Worm (Caenorhabditis elegans) whole organism, L2 larva: ENCODE measurements around the gene tag-164.

Experiments used
- C34F6.9 ChIP-seq: fragments of 150-350 bp; optimal IDR thresholded peaks from 2 replicates; lab custom pipeline; 2014; ENCODE audit warnings: missing biosample characterization, missing genetic modification characterization
- F13H6.1 ChIP-seq: sonication (generic microtip); optimal IDR thresholded peaks from 2 replicates; lab custom pipeline; 2016; ENCODE audit warnings: missing genetic modification characterization, missing compliant biosample characterization
- Y55F3AM.14 ChIP-seq: fragments of 200-800 bp; sonication (Bioruptor generic); optimal IDR thresholded peaks from 2 replicates; lab custom pipeline; 2018; ENCODE audit warnings: mild to moderate bottlenecking, missing genetic modification characterization, missing compliant biosample characterization
- alr-1 ChIP-seq: fragments of 150-350 bp; optimal IDR thresholded peaks from 2 replicates; lab custom pipeline; 2014; ENCODE audit warnings: missing biosample characterization, missing genetic modification characterization
- aly-2 ChIP-seq: fragments of 150-350 bp; optimal IDR thresholded peaks from 2 replicates; lab custom pipeline; 2014; ENCODE audit warnings: missing biosample characterization, missing genetic modification characterization
- blmp-1 ChIP-seq: sonication (generic microtip); optimal IDR thresholded peaks from 2 replicates; lab custom pipeline; 2017; ENCODE audit warnings: missing genetic modification characterization, mild to moderate bottlenecking, missing compliant biosample characterization, antibody characterized with exemption, moderate library complexity; ENCODE audit not compliant: insufficient read depth
- ceh-16 ChIP-seq: fragments of 150-350 bp; optimal IDR thresholded peaks from 2 replicates; lab custom pipeline; 2014; ENCODE audit warnings: missing biosample characterization, missing genetic modification characterization
- ceh-82 ChIP-seq: fragments of 150-350 bp; optimal IDR thresholded peaks from 2 replicates; lab custom pipeline; 2014; ENCODE audit warnings: missing biosample characterization, missing genetic modification characterization
- crh-2 ChIP-seq: sonication (generic microtip); optimal IDR thresholded peaks from 2 replicates; lab custom pipeline; 2017; ENCODE audit warnings: missing biosample characterization, missing genetic modification characterization
- dmd-4 ChIP-seq: sonication (generic microtip); optimal IDR thresholded peaks from 2 replicates; lab custom pipeline; 2017; ENCODE audit warnings: missing biosample characterization, missing genetic modification characterization
- egl-27 ChIP-seq: sonication (generic microtip); optimal IDR thresholded peaks from 3 replicates; lab custom pipeline; 2017; ENCODE audit warnings: missing biosample characterization, missing genetic modification reagents, missing genetic modification characterization
- elt-1 ChIP-seq: fragments of 150-350 bp; optimal IDR thresholded peaks from 2 replicates; lab custom pipeline; 2014; ENCODE audit warnings: missing biosample characterization, missing genetic modification characterization
- lin-11 ChIP-seq: fragments of 150-350 bp; sonication (generic microtip); optimal IDR thresholded peaks from 2 replicates; lab custom pipeline; 2014; ENCODE audit warnings: missing biosample characterization, missing genetic modification characterization, inconsistent platforms, mixed read lengths
- lin-13 ChIP-seq: fragments of 150-350 bp; optimal IDR thresholded peaks from 2 replicates; lab custom pipeline; 2014; ENCODE audit warnings: missing biosample characterization, missing genetic modification reagents, missing genetic modification characterization
- lin-39 ChIP-seq: fragments of 150-350 bp; optimal IDR thresholded peaks from 2 replicates; lab custom pipeline; 2014; ENCODE audit warnings: missing biosample characterization, missing genetic modification reagents, missing genetic modification characterization
- lsy-2 ChIP-seq, 2 experiments: fragments of 150-350 bp in 1 of 2; sonication (generic microtip) in 1 of 2; optimal IDR thresholded peaks; 2 replicates each; lab custom pipeline; 2014 to 2017; ENCODE audit warnings: missing biosample characterization in 2 of 2, missing genetic modification characterization in 2 of 2
- mab-5 ChIP-seq: fragments of 150-350 bp; optimal IDR thresholded peaks from 2 replicates; lab custom pipeline; 2014; ENCODE audit warnings: missing biosample characterization, missing genetic modification characterization
- mbf-1 ChIP-seq: sonication (generic microtip); optimal IDR thresholded peaks from 2 replicates; lab custom pipeline; 2017; ENCODE audit warnings: missing biosample characterization, missing genetic modification characterization
- mdl-1 ChIP-seq, 2 experiments: fragments of 150-350 bp in 1 of 2; sonication (generic microtip) in 1 of 2; optimal IDR thresholded peaks; 2 replicates each; lab custom pipeline; 2017; ENCODE audit warnings: missing biosample characterization in 2 of 2, missing genetic modification characterization in 2 of 2
- nhr-10 ChIP-seq: sonication (generic microtip); optimal IDR thresholded peaks from 2 replicates; lab custom pipeline; 2017; ENCODE audit warnings: missing biosample characterization, missing genetic modification characterization
- nhr-12 ChIP-seq: fragments of 150-350 bp; optimal IDR thresholded peaks from 2 replicates; lab custom pipeline; 2014; ENCODE audit warnings: missing biosample characterization, missing genetic modification characterization
- nhr-129 ChIP-seq: fragments of 150-350 bp; optimal IDR thresholded peaks from 2 replicates; lab custom pipeline; 2014; ENCODE audit warnings: missing biosample characterization, missing genetic modification characterization
- nhr-21 ChIP-seq: fragments of 150-350 bp; optimal IDR thresholded peaks from 2 replicates; lab custom pipeline; 2014; ENCODE audit warnings: missing biosample characterization, missing genetic modification characterization
- nhr-25 ChIP-seq: fragments of 150-350 bp; sonication (generic microtip); optimal IDR thresholded peaks from 3 replicates; lab custom pipeline; 2014; ENCODE audit warnings: missing biosample characterization, missing genetic modification characterization
- nhr-6 ChIP-seq: fragments of 150-350 bp; optimal IDR thresholded peaks from 2 replicates; lab custom pipeline; 2014; ENCODE audit warnings: missing biosample characterization, missing genetic modification characterization
- nhr-77 ChIP-seq: fragments of 150-350 bp; optimal IDR thresholded peaks from 2 replicates; lab custom pipeline; 2014; ENCODE audit warnings: missing biosample characterization, missing genetic modification characterization
- peb-1 ChIP-seq: fragments of 150-350 bp; optimal IDR thresholded peaks from 2 replicates; lab custom pipeline; 2014; ENCODE audit warnings: missing biosample characterization, missing genetic modification characterization
- skn-1 ChIP-seq: sonication (generic microtip); optimal IDR thresholded peaks from 2 replicates; lab custom pipeline; 2017; ENCODE audit warnings: missing biosample characterization, missing genetic modification characterization
- sma-3 ChIP-seq: sonication (generic microtip); optimal IDR thresholded peaks from 2 replicates; lab custom pipeline; 2016; ENCODE audit warnings: missing genetic modification reagents, missing genetic modification characterization, missing compliant biosample characterization
- sma-9 ChIP-seq, 2 experiments: fragments of 150-350 bp in 1 of 2; sonication (generic microtip) in 1 of 2; optimal IDR thresholded peaks; 2 replicates each; lab custom pipeline; 2014 to 2016; ENCODE audit warnings: missing genetic modification characterization in 2 of 2, mild to moderate bottlenecking in 1 of 2, missing biosample characterization in 1 of 2, missing compliant biosample characterization in 1 of 2, missing genetic modification reagents in 1 of 2, moderate library complexity in 1 of 2
- unc-39 ChIP-seq: fragments of 150-350 bp; optimal IDR thresholded peaks from 2 replicates; lab custom pipeline; 2014; ENCODE audit warnings: missing biosample characterization, missing genetic modification characterization
- unc-55 ChIP-seq: fragments of 150-350 bp; sonication (generic microtip); optimal IDR thresholded peaks from 3 replicates; lab custom pipeline; 2014; ENCODE audit warnings: missing biosample characterization, missing genetic modification reagents, missing genetic modification characterization
- zag-1 ChIP-seq: fragments of 150-350 bp; optimal IDR thresholded peaks from 2 replicates; lab custom pipeline; 2014; ENCODE audit warnings: missing biosample characterization, missing genetic modification characterization
- ztf-1 ChIP-seq: fragments of 200-800 bp; sonication (Bioruptor generic); conservative IDR thresholded peaks from 2 replicates; pipeline ENCODE4 v1.3.6; 2022; ENCODE audit warnings: missing genetic modification characterization, missing compliant biosample characterization
- ztf-11 ChIP-seq: sonication (generic microtip); optimal IDR thresholded peaks from 2 replicates; lab custom pipeline; 2017; ENCODE audit warnings: missing biosample characterization, missing genetic modification characterization

tag-164 gene

ce11 chrIII:13471504-13471903 is 12.2 kb downstream of the tag-164 start, which contains the start of gene pssy-2:
pssy-2 (plus strand) TSS chrIII:13471804.
- TF ChIP-seq dmd-4 (tag; lab: Kevin White, UChicago) (no peak), mbf-1 (tag; lab: Kevin White, UChicago) (no peak)

ce11 chrIII:13474482-13474881 is 15.1 kb downstream of the tag-164 start:
- TF ChIP-seq lin-11, result no peak
- TF ChIP-seq mdl-1 (tag; optimal IDR thresholded peaks at IDR 0.05; lab: Kevin White, UChicago), result no peak
- TF ChIP-seq nhr-21, result no peak
- no peak for TF ChIP-seq nhr-6 (tag; lab: Kevin White, UChicago)

- TF ChIP-seq peb-1 (tag; lab: Kevin White, UChicago) (no peak), C34F6.9 (tag; lab: Kevin White, UChicago) (no peak), lin-39 (no peak), sma-9 (GFP tag; optimal IDR thresholded peaks at IDR 0.05; lab: Kevin White, UChicago) (no peak), sma-9 (tag; optimal IDR thresholded peaks at IDR 0.05; lab: Kevin White, UChicago) (no peak), ceh-82 (tag; lab: Kevin White, UChicago) (no peak), blmp-1 (no peak), nhr-25 (tag; lab: Kevin White, UChicago) (no peak), mab-5 (tag; lab: Kevin White, UChicago) (no peak), crh-2 (tag; lab: Kevin White, UChicago) (no peak), egl-27 (no peak), ztf-11 (tag; lab: Kevin White, UChicago) (no peak)
Measured at ce11 chrIII:13476682-13477081, 17.3 kb downstream of the tag-164 start, which contains the start of gene T27E9.6. T27E9.6 (minus strand) TSS chrIII:13476782.

- TF ChIP-seq blmp-1 (no peak), skn-1 (tag; lab: Kevin White, UChicago) (no peak), lin-13 (GFP tag; lab: Kevin White, UChicago) (no peak), nhr-77 (tag; lab: Kevin White, UChicago) (no peak), ztf-1 (no peak), crh-2 (tag; lab: Kevin White, UChicago) (no peak), unc-39 (no peak), aly-2 (tag; lab: Kevin White, UChicago) (no peak), peb-1 (tag; lab: Kevin White, UChicago) (no peak)
Measured at ce11 chrIII:13484024-13484423, 24.7 kb downstream of the tag-164 start, which contains the start of gene acc-4. acc-4 (minus strand) TSS chrIII:13484124.

- TF ChIP-seq nhr-129 (no peak), lsy-2 (tag; optimal IDR thresholded peaks at IDR 0.05; lab: Kevin White, UChicago) (no peak), Y55F3AM.14 (GFP tag; lab: Kevin White, UChicago) (no peak), dmd-4 (tag; lab: Kevin White, UChicago) (no peak), crh-2 (tag; lab: Kevin White, UChicago) (no peak), ceh-82 (tag; lab: Kevin White, UChicago) (no peak), ceh-16 (tag; lab: Kevin White, UChicago) (no peak), nhr-12 (no peak), sma-3 (GFP tag; lab: Kevin White, UChicago) (no peak), nhr-10 (tag; lab: Kevin White, UChicago) (no peak), zag-1 (tag; lab: Kevin White, UChicago) (no peak), aly-2 (tag; lab: Kevin White, UChicago) (no peak), unc-55 (GFP tag; lab: Kevin White, UChicago) (no peak), lin-11 (no peak), mab-5 (tag; lab: Kevin White, UChicago) (no peak), skn-1 (tag; lab: Kevin White, UChicago) (no peak), F13H6.1 (tag; lab: Kevin White, UChicago) (no peak), elt-1 (no peak), nhr-21 (no peak), alr-1 (no peak)
Measured at ce11 chrIII:13492377-13492776, 33.0 kb downstream of the tag-164 start, which contains the start of gene twk-40. twk-40 (minus strand) TSS chrIII:13492477.
